Fruit fly (Drosophila melanogaster) whole organism, embryonic: Measurements from ENCODE around the gene cv-c.

ENCODE experiments used
- Blimp-1 ChIP-seq: fragments of 200-800 bp; sonication (Bioruptor generic); optimal IDR thresholded peaks from 3 replicates; lab custom pipeline; 2018; ENCODE audit warnings: missing biosample characterization, missing genetic modification characterization, mild to moderate bottlenecking, moderate library complexity, missing genetic modification reagents
- CG10462 ChIP-seq: fragments of 200-800 bp; sonication (Bioruptor generic); optimal IDR thresholded peaks from 2 replicates; lab custom pipeline; 2016; ENCODE audit warnings: missing biosample characterization, missing genetic modification characterization
- CG11085 ChIP-seq: fragments of 200-800 bp; sonication (Bioruptor generic); IDR thresholded peaks from 2 replicates; pipeline ENCODE4 v1.3.6; 2022; ENCODE audit warnings: missing biosample characterization, missing genetic modification characterization
- CG11504 ChIP-seq: fragments of 200-800 bp; sonication (Bioruptor generic); optimal IDR thresholded peaks from 3 replicates; lab custom pipeline; 2019; ENCODE audit warnings: missing biosample characterization, mild to moderate bottlenecking, missing genetic modification characterization, moderate library complexity
- CG12744 ChIP-seq: fragments of 200-800 bp; sonication (Bioruptor generic); optimal IDR thresholded peaks from 2 replicates; lab custom pipeline; 2016; ENCODE audit warnings: missing biosample characterization, missing genetic modification characterization
- CG15601 ChIP-seq: fragments of 200-800 bp; sonication (Bioruptor generic); optimal IDR thresholded peaks from 3 replicates; lab custom pipeline; 2019; ENCODE audit warnings: missing biosample characterization, mild to moderate bottlenecking, missing genetic modification characterization, moderate library complexity
- CG17186 ChIP-seq: fragments of 200-800 bp; sonication (Bioruptor generic); optimal IDR thresholded peaks from 3 replicates; lab custom pipeline; 2017; ENCODE audit warnings: missing biosample characterization, missing genetic modification reagents, missing genetic modification characterization
- CG1792 ChIP-seq: fragments of 200-800 bp; sonication (Bioruptor generic); optimal IDR thresholded peaks from 2 replicates; lab custom pipeline; 2016; ENCODE audit warnings: missing biosample characterization, missing genetic modification characterization
- CG2120 ChIP-seq: fragments of 200-800 bp; sonication (Bioruptor generic); optimal IDR thresholded peaks from 3 replicates; lab custom pipeline; 2016; ENCODE audit warnings: missing biosample characterization, missing genetic modification characterization
- CG32532 ChIP-seq: fragments of 200-800 bp; sonication (Bioruptor generic); IDR thresholded peaks from 2 replicates; pipeline ENCODE4 v1.3.6; 2022; ENCODE audit warnings: missing biosample characterization, missing genetic modification characterization
- CG3838 ChIP-seq: fragments of 200-800 bp; sonication (Bioruptor generic); optimal IDR thresholded peaks from 3 replicates; lab custom pipeline; 2016; ENCODE audit warnings: missing biosample characterization, missing genetic modification characterization
- CG4282 ChIP-seq: fragments of 200-800 bp; sonication (Bioruptor generic); optimal IDR thresholded peaks from 2 replicates; lab custom pipeline; 2016; ENCODE audit warnings: missing biosample characterization, missing genetic modification characterization
- CG4820 ChIP-seq: fragments of 200-800 bp; sonication (Bioruptor generic); optimal IDR thresholded peaks from 3 replicates; lab custom pipeline; 2016; ENCODE audit warnings: missing biosample characterization, missing genetic modification characterization
- CG5180 ChIP-seq: fragments of 200-800 bp; sonication (Bioruptor generic); optimal IDR thresholded peaks from 3 replicates; lab custom pipeline; 2017; ENCODE audit warnings: missing biosample characterization, missing genetic modification characterization, mild to moderate bottlenecking, moderate library complexity, missing genetic modification reagents
- CG7987 ChIP-seq: fragments of 200-800 bp; sonication (Bioruptor generic); optimal IDR thresholded peaks from 2 replicates; lab custom pipeline; 2018; ENCODE audit warnings: missing biosample characterization, mild to moderate bottlenecking, missing genetic modification characterization, moderate library complexity
- CG8281 ChIP-seq: fragments of 200-800 bp; sonication (Bioruptor generic); optimal IDR thresholded peaks from 2 replicates; lab custom pipeline; 2018; ENCODE audit warnings: missing biosample characterization, mild to moderate bottlenecking, missing genetic modification characterization, moderate library complexity
- CG8765 ChIP-seq: fragments of 200-800 bp; sonication (Bioruptor generic); IDR thresholded peaks from 2 replicates; pipeline ENCODE4 v1.3.6; 2022; ENCODE audit warnings: missing biosample characterization, missing genetic modification characterization
- Ets65A ChIP-seq: fragments of 200-800 bp; sonication (Bioruptor generic); peaks from one replicate; lab custom pipeline; 2016; ENCODE audit warnings: missing biosample characterization, missing genetic modification characterization
- MBD-R2 ChIP-seq: fragments of 200-800 bp; sonication (Bioruptor generic); IDR thresholded peaks from 2 replicates; pipeline ENCODE4 v1.3.6; 2022; ENCODE audit warnings: missing biosample characterization, missing genetic modification characterization
- Med ChIP-seq: fragments of 200-800 bp; sonication (Bioruptor generic); peaks from one replicate; lab custom pipeline; 2016; ENCODE audit warnings: missing biosample characterization, missing genetic modification characterization, mild to moderate bottlenecking, inconsistent platforms, moderate library complexity
- Oli ChIP-seq: fragments of 200-800 bp; sonication (Bioruptor generic); optimal IDR thresholded peaks from 2 replicates; lab custom pipeline; 2018; ENCODE audit warnings: missing biosample characterization, mild to moderate bottlenecking, missing genetic modification characterization, moderate library complexity
- bab2 ChIP-seq: fragments of 200-800 bp; sonication (Bioruptor generic); optimal IDR thresholded peaks from 2 replicates; lab custom pipeline; 2016; ENCODE audit warnings: missing biosample characterization, missing genetic modification characterization
- bcd ChIP-seq: fragments of 200-800 bp; sonication (Bioruptor generic); optimal IDR thresholded peaks from 2 replicates; lab custom pipeline; 2017; ENCODE audit warnings: missing biosample characterization, mild to moderate bottlenecking, missing genetic modification characterization
- cg ChIP-seq: fragments of 200-800 bp; sonication (Bioruptor generic); optimal IDR thresholded peaks from 3 replicates; lab custom pipeline; 2019; ENCODE audit warnings: missing biosample characterization, mild to moderate bottlenecking, missing genetic modification characterization, moderate library complexity
- chm ChIP-seq: fragments of 200-800 bp; sonication (Bioruptor generic); IDR thresholded peaks from 2 replicates; pipeline ENCODE4 v1.3.6; 2022; ENCODE audit warnings: missing biosample characterization, missing genetic modification characterization
- ci ChIP-seq: fragments of 200-800 bp; sonication (Bioruptor generic); IDR thresholded peaks from 3 replicates; pipeline ENCODE4 v1.3.6; 2022; ENCODE audit warnings: missing biosample characterization, missing genetic modification characterization
- fd64A ChIP-seq: fragments of 200-800 bp; sonication (Bioruptor generic); optimal IDR thresholded peaks from 3 replicates; lab custom pipeline; 2018; ENCODE audit warnings: missing biosample characterization, mild to moderate bottlenecking, missing genetic modification characterization
- ken ChIP-seq: fragments of 200-800 bp; sonication (Bioruptor generic); IDR thresholded peaks from 3 replicates; pipeline ENCODE4 v1.3.6; 2022; ENCODE audit warnings: missing biosample characterization, missing genetic modification characterization
- lab ChIP-seq: fragments of 200-800 bp; sonication (Bioruptor generic); optimal IDR thresholded peaks from 3 replicates; lab custom pipeline; 2017; ENCODE audit warnings: missing biosample characterization, missing genetic modification characterization, mild to moderate bottlenecking, moderate library complexity, missing genetic modification reagents
- mirr ChIP-seq: fragments of 200-800 bp; sonication (Bioruptor generic); optimal IDR thresholded peaks from 3 replicates; lab custom pipeline; 2018; ENCODE audit warnings: missing biosample characterization, mild to moderate bottlenecking, missing genetic modification characterization
- nau ChIP-seq: fragments of 200-800 bp; sonication (Bioruptor generic); optimal IDR thresholded peaks from 3 replicates; lab custom pipeline; 2017; ENCODE audit warnings: missing biosample characterization, mild to moderate bottlenecking, missing genetic modification characterization, missing genetic modification reagents
- pros ChIP-seq: fragments of 200-800 bp; sonication (Bioruptor generic); optimal IDR thresholded peaks from 3 replicates; lab custom pipeline; 2019; ENCODE audit warnings: missing biosample characterization, mild to moderate bottlenecking, missing genetic modification characterization, moderate library complexity
- pzg ChIP-seq: fragments of 200-800 bp; sonication (Bioruptor generic); optimal IDR thresholded peaks from 3 replicates; lab custom pipeline; 2018; ENCODE audit warnings: missing biosample characterization, mild to moderate bottlenecking, missing genetic modification characterization, moderate library complexity
- sd ChIP-seq: fragments of 200-800 bp; sonication (Bioruptor generic); optimal IDR thresholded peaks from 3 replicates; lab custom pipeline; 2018; ENCODE audit warnings: missing biosample characterization, mild to moderate bottlenecking, missing genetic modification characterization, moderate library complexity
- sens ChIP-seq: fragments of 200-800 bp; sonication (Bioruptor generic); peaks from one replicate; lab custom pipeline; 2016; ENCODE audit warnings: missing biosample characterization, missing genetic modification characterization
- tap ChIP-seq: fragments of 200-800 bp; optimal IDR thresholded peaks from 3 replicates; lab custom pipeline; 2019; ENCODE audit warnings: missing biosample characterization, mild to moderate bottlenecking, missing genetic modification characterization, moderate library complexity
- twi ChIP-seq: fragments of 200-800 bp; optimal IDR thresholded peaks from 2 replicates; lab custom pipeline; 2019; ENCODE audit warnings: missing biosample characterization, mild to moderate bottlenecking, missing genetic modification characterization, moderate library complexity

Gene cv-c

dm6 chr3R:14421818-14422217 lies 59.7 kb downstream of the cv-c start (continued):
- TF ChIP-seq Oli (peak; percentile 34), chm (no peak)

- TF ChIP-seq CG1792 (GFP tag; lab: Kevin White, UChicago): no peak
- peak; percentile 5 for TF ChIP-seq Blimp-1 (GFP tag; lab: Kevin White, UChicago)
- TF ChIP-seq bcd (GFP tag; lab: Kevin White, UChicago): no peak
- TF ChIP-seq CG3838: no peak
- TF ChIP-seq CG7987 (GFP tag; lab: Kevin White, UChicago): no peak
- TF ChIP-seq CG4820 (GFP tag; lab: Kevin White, UChicago): no peak
- no peak for TF ChIP-seq CG17186 (GFP tag; lab: Kevin White, UChicago)
These were observed 62.0 kb downstream of the cv-c start for dm6 chr3R:14419386-14420043.

- TF ChIP-seq CG10462 (GFP tag; lab: Kevin White, UChicago): no peak
- TF ChIP-seq sens: peak; percentile 16
These were observed 63.2 kb downstream of the cv-c start, which contains the start of gene natalisin for dm6 chr3R:14418293-14418692. Gene natalisin, plus strand, starts transcription at chr3R:14418593.

dm6 chr3R:14415679-14416078 lies 65.8 kb downstream of the cv-c start:
- TF ChIP-seq CG12744: no peak
- no peak for TF ChIP-seq CG32532
- TF ChIP-seq sd (tag; lab: Kevin White, UChicago): peak; percentile 88
- peak; percentile 42; the same call in 1 of the 3 replicates for TF ChIP-seq ci (GFP tag; lab: Robert Waterston, UW)
- TF ChIP-seq cg (GFP tag; lab: Kevin White, UChicago): peak; percentile 21
- peak; percentile 90 for TF ChIP-seq twi (tag; lab: Kevin White, UChicago)
- TF ChIP-seq pzg (GFP tag; lab: Kevin White, UChicago): no peak
- no peak for TF ChIP-seq MBD-R2 (GFP tag; lab: Robert Waterston, UW)
- no peak for TF ChIP-seq bab2 (GFP tag; lab: Kevin White, UChicago)
- TF ChIP-seq ken (GFP tag; lab: Robert Waterston, UW): 0 out of 3 replicates have a peak, but pooled peaks have one; percentile 36
- no peak for TF ChIP-seq CG8765
- TF ChIP-seq CG11085 (GFP tag; lab: Robert Waterston, UW): no peak
- TF ChIP-seq CG15601 (tag; lab: Kevin White, UChicago): peak; percentile 4
- TF ChIP-seq Med (GFP tag; lab: Kevin White, UChicago): peak; percentile 24
- TF ChIP-seq pros: peak; percentile 29
- TF ChIP-seq Ets65A (GFP tag; lab: Kevin White, UChicago): peak; percentile 10
- TF ChIP-seq mirr (GFP tag; lab: Kevin White, UChicago): no peak
- no peak for TF ChIP-seq CG4282 (GFP tag; lab: Kevin White, UChicago)
- no peak for TF ChIP-seq lab (GFP tag; lab: Kevin White, UChicago)
- TF ChIP-seq CG5180 (GFP tag; lab: Kevin White, UChicago): peak; percentile 5
- TF ChIP-seq CG2120 (GFP tag; lab: Kevin White, UChicago): no peak
- peak; percentile 44 for TF ChIP-seq fd64A (GFP tag; lab: Kevin White, UChicago)
- TF ChIP-seq CG11504 (tag; lab: Kevin White, UChicago): peak; percentile 50
- TF ChIP-seq CG8281 (tag; lab: Kevin White, UChicago): peak; percentile 89
- TF ChIP-seq tap: peak; percentile 22
- peak; percentile 28 for TF ChIP-seq nau (GFP tag; lab: Kevin White, UChicago)
